Fruit fly (Drosophila melanogaster): ENCODE results near the gene disco-r.

The disco-r gene

dm6 chrX:16102338-16103218 is 46.2 kb downstream of the disco-r start (continued):
- TF ChIP-seq tup (GFP tag; optimal IDR thresholded peaks at IDR 0.05): no peak
- TF ChIP-seq gfzf (GFP tag; optimal IDR thresholded peaks at IDR 0.05): no peak
- TF ChIP-seq Sry-β (GFP tag; optimal IDR thresholded peaks at IDR 0.05): no peak
- TF ChIP-seq pho (GFP tag; optimal IDR thresholded peaks at IDR 0.05): peak; percentile 0
- TF ChIP-seq gcm2 (GFP tag; optimal IDR thresholded peaks at IDR 0.05): peak; percentile 26
- no peak for TF ChIP-seq sc (optimal IDR thresholded peaks at IDR 0.05)
- TF ChIP-seq sc (GFP tag; optimal IDR thresholded peaks at IDR 0.05): no peak
- no peak for TF ChIP-seq CG7987 (GFP tag; optimal IDR thresholded peaks at IDR 0.05)
- TF ChIP-seq CG17612 (GFP tag; IDR thresholded peaks at IDR 0.05): no peak
- TF ChIP-seq danr (GFP tag; IDR thresholded peaks at IDR 0.05): no peak
- peak; percentile 66; the same call in 1 of the 3 replicates for TF ChIP-seq Dbx (GFP tag; IDR thresholded peaks at IDR 0.05)
- no peak for TF ChIP-seq CG42726 (GFP tag; IDR thresholded peaks at IDR 0.05; ENCODE audit: partially characterized antibody)
- TF ChIP-seq CG14860 (GFP tag; IDR thresholded peaks at IDR 0.05; ENCODE audit: partially characterized antibody): no peak
- TF ChIP-seq Pdp1 (GFP tag; optimal IDR thresholded peaks at IDR 0.05): no peak
- TF ChIP-seq knrl (GFP tag; IDR thresholded peaks at IDR 0.05; ENCODE audit: partially characterized antibody): no peak
- TF ChIP-seq fd64A (GFP tag; optimal IDR thresholded peaks at IDR 0.05): no peak
- TF ChIP-seq CG6683 (GFP tag; optimal IDR thresholded peaks at IDR 0.05): no peak
- TF ChIP-seq sug (tag; optimal IDR thresholded peaks at IDR 0.05): peak; percentile 34
- no peak for TF ChIP-seq CG5180 (GFP tag; optimal IDR thresholded peaks at IDR 0.05)
- peak in 1 of 2 experiments; percentile 11 for TF ChIP-seq Hr51 (GFP tag; optimal IDR thresholded peaks at IDR 0.05)
- no peak for TF ChIP-seq Lhr (GFP tag; optimal IDR thresholded peaks at IDR 0.05)
- peak; percentile 41 for TF ChIP-seq CG7786 (GFP tag; optimal IDR thresholded peaks at IDR 0.05)
- no peak for TF ChIP-seq CG8478 (optimal IDR thresholded peaks at IDR 0.05)
- TF ChIP-seq stwl (tag; optimal IDR thresholded peaks at IDR 0.05): no peak
- TF ChIP-seq ro (GFP tag; IDR thresholded peaks at IDR 0.05): no peak
- TF ChIP-seq CG1529 (GFP tag; optimal IDR thresholded peaks at IDR 0.05): no peak
- no peak for TF ChIP-seq CG15479 (GFP tag; optimal IDR thresholded peaks at IDR 0.05)
- no peak for TF ChIP-seq scrt (GFP tag; optimal IDR thresholded peaks at IDR 0.05)
- no peak for TF ChIP-seq C15 (GFP tag; IDR thresholded peaks at IDR 0.05)
- TF ChIP-seq NFAT (GFP tag; IDR thresholded peaks at IDR 0.05): no peak
- no peak for TF ChIP-seq CG5245 (GFP tag; optimal IDR thresholded peaks at IDR 0.05)
- no peak for TF ChIP-seq CHES-1-like (GFP tag; optimal IDR thresholded peaks at IDR 0.05)
- no peak for TF ChIP-seq wor (GFP tag; IDR thresholded peaks at IDR 0.05)
- no peak for TF ChIP-seq Sox102F (GFP tag; optimal IDR thresholded peaks at IDR 0.05)
- TF ChIP-seq dimm (GFP tag; IDR thresholded peaks at IDR 0.05): no peak
- TF ChIP-seq sd (tag; optimal IDR thresholded peaks at IDR 0.05): no peak
- no peak for TF ChIP-seq Mes4 (GFP tag; optimal IDR thresholded peaks at IDR 0.05)
- TF ChIP-seq Drgx (GFP tag; IDR thresholded peaks at IDR 0.05): no peak
- TF ChIP-seq disco-r (GFP tag; optimal IDR thresholded peaks at IDR 0.05): no peak
- peak; percentile 63 for TF ChIP-seq Meics (GFP tag; optimal IDR thresholded peaks at IDR 0.05)
- no peak for TF ChIP-seq jumu (GFP tag; optimal IDR thresholded peaks at IDR 0.05)
- TF ChIP-seq CG2678 (tag; optimal IDR thresholded peaks at IDR 0.05): peak; percentile 60
- no peak for TF ChIP-seq Asciz (GFP tag; optimal IDR thresholded peaks at IDR 0.05)

All from whole organism, embryonic.